Worm (Caenorhabditis elegans) whole organism, L2 larva: ENCODE measurements around the gene ttr-35.

Source experiments
- elt-1 ChIP-seq: fragments of 150-350 bp; optimal IDR thresholded peaks from 2 replicates; lab custom pipeline; 2014; ENCODE audit warnings: missing biosample characterization, missing genetic modification characterization
- snpc-4 ChIP-seq: fragments of 150-350 bp; optimal IDR thresholded peaks from 2 replicates; lab custom pipeline; 2014; ENCODE audit warnings: missing biosample characterization, missing genetic modification characterization

DNA sequence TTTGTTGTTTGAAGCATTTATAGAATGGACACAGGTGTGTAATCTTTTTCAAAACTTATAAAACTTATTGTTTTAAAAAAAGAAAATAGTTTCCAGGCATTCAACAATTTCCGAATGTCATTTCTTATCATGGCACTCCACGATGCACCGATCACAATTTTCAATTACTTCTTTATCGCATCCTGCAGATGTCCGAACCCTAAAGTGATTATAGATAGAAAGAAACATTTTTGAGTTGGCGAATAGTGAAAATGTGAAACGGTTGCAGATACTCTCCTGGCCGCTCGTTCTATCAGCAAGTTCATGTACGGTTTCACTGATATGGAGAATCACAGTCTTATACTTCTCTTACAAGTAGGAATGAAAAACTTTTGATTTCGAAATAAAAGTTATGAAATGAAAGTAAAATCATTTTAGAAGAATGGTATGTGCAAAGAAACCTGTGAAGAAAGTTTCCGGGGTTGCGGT, 49.1 kb upstream of the ttr-35 start, which contains the start of gene C15B12.2:
- no peak for TF ChIP-seq snpc-4
- TF ChIP-seq elt-1 (tag; lab: Kevin White, UChicago), result no peak
